Fruit fly (Drosophila melanogaster) S2 (cell line): ENCODE results near the gene Cyp4ac3.

ENCODE experiments used
- CG8478 ChIP-seq: fragments of >200 bp; optimal IDR thresholded peaks from 2 replicates; lab custom pipeline; 2018
- CTCF ChIP-seq, 2 experiments: fragments of >200 bp; optimal IDR thresholded peaks; 2 replicates each; lab custom pipeline; 2018

DNA sequence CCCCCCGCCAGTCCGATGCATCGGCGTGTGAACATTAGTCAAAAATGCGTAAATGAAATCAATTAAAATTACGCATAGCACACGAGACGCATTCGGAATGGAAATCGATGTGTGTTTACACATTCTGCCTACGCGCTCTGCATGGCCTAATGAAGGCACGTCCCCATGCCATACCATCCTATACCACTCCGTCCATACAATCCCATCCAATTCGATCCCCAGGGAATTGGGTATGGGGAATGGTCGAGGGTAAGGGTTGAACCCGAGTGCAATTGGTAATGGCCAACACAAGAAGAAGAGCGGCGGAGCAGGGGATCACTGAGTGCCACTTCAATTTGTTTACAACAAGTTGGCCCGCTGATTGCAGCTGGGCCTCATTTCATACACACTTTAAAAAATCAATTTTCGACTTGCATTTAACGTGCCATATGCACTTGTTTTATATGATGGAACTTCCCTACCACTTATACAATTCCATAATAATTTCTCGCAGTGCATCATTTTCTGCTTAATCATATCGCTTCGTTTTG, 22.9 kb upstream of the Cyp4ac3 start:
- TF ChIP-seq CG8478 (lab: Kevin White, UChicago) = no peak
- no peak for TF ChIP-seq CTCF (optimal IDR thresholded peaks at IDR 0.05; lab: Kevin White, UChicago)
